Fruit fly (Drosophila melanogaster) whole organism, wandering third instar larva: Measurements from ENCODE around the gene CG32085.

Source experiments
- Abd-B ChIP-seq: fragments of >200 bp; optimal IDR thresholded peaks from 2 replicates; lab custom pipeline; 2017; ENCODE audit warnings: missing biosample characterization, missing genetic modification characterization
- CG32264 ChIP-seq: fragments of 200-800 bp; sonication (Bioruptor generic); optimal IDR thresholded peaks from 2 replicates; lab custom pipeline; 2016; ENCODE audit warnings: missing biosample characterization, missing genetic modification characterization
- CG9705 ChIP-seq: fragments of 200-800 bp; sonication (Bioruptor generic); optimal IDR thresholded peaks from 2 replicates; lab custom pipeline; 2018; ENCODE audit warnings: missing biosample characterization, mild to moderate bottlenecking, missing genetic modification characterization
- Dfd ChIP-seq: fragments of >200 bp; optimal IDR thresholded peaks from 2 replicates; lab custom pipeline; 2017; ENCODE audit warnings: missing biosample characterization, missing genetic modification characterization
- Dif ChIP-seq: fragments of 200-275, 200-300 bp; sonication (Bioruptor generic); optimal IDR thresholded peaks from 2 replicates; lab custom pipeline; 2018; ENCODE audit warnings: missing biosample characterization, missing genetic modification characterization; ENCODE audit not compliant: partially characterized antibody
- Hnf4 ChIP-seq: fragments of 200-800 bp; sonication (Bioruptor generic); optimal IDR thresholded peaks from 2 replicates; lab custom pipeline; 2016; ENCODE audit warnings: missing biosample characterization, mild to moderate bottlenecking, missing genetic modification characterization
- Hr78 ChIP-seq: fragments of >200 bp; optimal IDR thresholded peaks from 2 replicates; lab custom pipeline; 2017; ENCODE audit warnings: missing biosample characterization, missing genetic modification characterization
- Hr83 ChIP-seq: fragments of 200-300 bp; sonication (Bioruptor generic); optimal IDR thresholded peaks from 2 replicates; lab custom pipeline; 2016; ENCODE audit warnings: missing biosample characterization, mild to moderate bottlenecking, missing genetic modification characterization, moderate library complexity; ENCODE audit not compliant: poor library complexity, severe bottlenecking
- Jra ChIP-seq: sonication (Bioruptor generic); optimal IDR thresholded peaks from 2 replicates; lab custom pipeline; 2016; ENCODE audit warnings: missing biosample characterization, missing genetic modification characterization
- Myc ChIP-seq: fragments of >200 bp; optimal IDR thresholded peaks from 2 replicates; lab custom pipeline; 2017
- N ChIP-seq: fragments of >200 bp; optimal IDR thresholded peaks from 2 replicates; lab custom pipeline; 2018; ENCODE audit warnings: missing biosample characterization, missing external identifiers, missing genetic modification characterization
- OdsH ChIP-seq: fragments of 200-800 bp; sonication (Bioruptor generic); optimal IDR thresholded peaks from 2 replicates; lab custom pipeline; 2016; ENCODE audit warnings: missing biosample characterization, mild to moderate bottlenecking, missing genetic modification characterization
- Rel ChIP-seq, 2 experiments: fragments of 200-800 bp; sonication (Bioruptor generic) in 1 of 2; optimal IDR thresholded peaks; 2 replicates in 1 of 2; 3 replicates in 1 of 2; lab custom pipeline; 2016 to 2019; ENCODE audit warnings: mild to moderate bottlenecking in 2 of 2, missing biosample characterization in 2 of 2, missing genetic modification characterization in 2 of 2, moderate library complexity in 1 of 2
- Sp1 ChIP-seq: fragments of 200-800 bp; sonication (Bioruptor generic); optimal IDR thresholded peaks from 3 replicates; lab custom pipeline; 2019; ENCODE audit warnings: missing biosample characterization, mild to moderate bottlenecking, missing genetic modification characterization, moderate library complexity
- Vsx2 ChIP-seq: fragments of 200-300, 225-300 bp; sonication (Bioruptor generic); optimal IDR thresholded peaks from 2 replicates; lab custom pipeline; 2018; ENCODE audit warnings: missing biosample characterization, missing genetic modification characterization; ENCODE audit not compliant: partially characterized antibody
- br ChIP-seq: fragments of 200-800 bp; sonication (Bioruptor generic); optimal IDR thresholded peaks from 2 replicates; lab custom pipeline; 2016; ENCODE audit warnings: missing biosample characterization, missing genetic modification characterization
- brk ChIP-seq: fragments of 200-800 bp; sonication (Bioruptor generic); optimal IDR thresholded peaks from 2 replicates; lab custom pipeline; 2016; ENCODE audit warnings: missing biosample characterization, mild to moderate bottlenecking, missing genetic modification characterization
- dmrt93B ChIP-seq: fragments of 200-800 bp; sonication (Bioruptor generic); optimal IDR thresholded peaks from 2 replicates; lab custom pipeline; 2018; ENCODE audit warnings: missing biosample characterization, mild to moderate bottlenecking, missing genetic modification characterization
- dsf ChIP-seq: sonication (Bioruptor generic); optimal IDR thresholded peaks from 2 replicates; lab custom pipeline; 2016; ENCODE audit warnings: missing biosample characterization, missing genetic modification characterization, borderline replicate concordance
- ey ChIP-seq: fragments of 200-800 bp; sonication (Bioruptor generic); optimal IDR thresholded peaks from 2 replicates; lab custom pipeline; 2016; ENCODE audit warnings: missing biosample characterization, missing genetic modification characterization
- foxo ChIP-seq, 2 experiments: fragments of 200-800 bp; sonication (Bioruptor generic); optimal IDR thresholded peaks; 2 replicates in 1 of 2; 3 replicates in 1 of 2; lab custom pipeline; 2016 to 2017; ENCODE audit warnings: missing biosample characterization in 2 of 2, missing genetic modification characterization in 2 of 2
- fru ChIP-seq: fragments of 200-800 bp; sonication (Bioruptor generic); optimal IDR thresholded peaks from 3 replicates; lab custom pipeline; 2016; ENCODE audit warnings: missing biosample characterization, mild to moderate bottlenecking, missing genetic modification characterization
- jim ChIP-seq: fragments of 175-275, 200-325 bp; sonication (Bioruptor generic); optimal IDR thresholded peaks from 2 replicates; lab custom pipeline; 2016; ENCODE audit warnings: missing biosample characterization, mild to moderate bottlenecking, missing genetic modification characterization
- lola ChIP-seq: fragments of >200 bp; optimal IDR thresholded peaks from 2 replicates; lab custom pipeline; 2017; ENCODE audit warnings: missing biosample characterization, missing genetic modification characterization
- pan ChIP-seq: fragments of >200 bp; optimal IDR thresholded peaks from 2 replicates; lab custom pipeline; 2017
- rgr ChIP-seq: fragments of 200-800 bp; sonication (Bioruptor generic); optimal IDR thresholded peaks from 3 replicates; lab custom pipeline; 2016; ENCODE audit warnings: missing biosample characterization, mild to moderate bottlenecking, missing genetic modification characterization
- sage ChIP-seq: fragments of 200-800 bp; sonication (Bioruptor generic); optimal IDR thresholded peaks from 2 replicates; lab custom pipeline; 2016; ENCODE audit warnings: missing biosample characterization, mild to moderate bottlenecking, missing genetic modification characterization
- sv ChIP-seq: fragments of 200-800 bp; sonication (Bioruptor generic); optimal IDR thresholded peaks from 3 replicates; lab custom pipeline; 2016; ENCODE audit warnings: missing biosample characterization, missing genetic modification characterization
- tai ChIP-seq: sonication (Bioruptor generic); optimal IDR thresholded peaks from 2 replicates; lab custom pipeline; 2016; ENCODE audit warnings: missing biosample characterization, missing genetic modification characterization
- usp ChIP-seq: fragments of >200 bp; optimal IDR thresholded peaks from 2 replicates; lab custom pipeline; 2017; ENCODE audit warnings: missing biosample characterization, missing genetic modification characterization
- woc ChIP-seq: sonication (Bioruptor generic); optimal IDR thresholded peaks from 2 replicates; lab custom pipeline; 2016; ENCODE audit warnings: missing biosample characterization, mild to moderate bottlenecking, missing genetic modification characterization

Gene CG32085

DNA sequence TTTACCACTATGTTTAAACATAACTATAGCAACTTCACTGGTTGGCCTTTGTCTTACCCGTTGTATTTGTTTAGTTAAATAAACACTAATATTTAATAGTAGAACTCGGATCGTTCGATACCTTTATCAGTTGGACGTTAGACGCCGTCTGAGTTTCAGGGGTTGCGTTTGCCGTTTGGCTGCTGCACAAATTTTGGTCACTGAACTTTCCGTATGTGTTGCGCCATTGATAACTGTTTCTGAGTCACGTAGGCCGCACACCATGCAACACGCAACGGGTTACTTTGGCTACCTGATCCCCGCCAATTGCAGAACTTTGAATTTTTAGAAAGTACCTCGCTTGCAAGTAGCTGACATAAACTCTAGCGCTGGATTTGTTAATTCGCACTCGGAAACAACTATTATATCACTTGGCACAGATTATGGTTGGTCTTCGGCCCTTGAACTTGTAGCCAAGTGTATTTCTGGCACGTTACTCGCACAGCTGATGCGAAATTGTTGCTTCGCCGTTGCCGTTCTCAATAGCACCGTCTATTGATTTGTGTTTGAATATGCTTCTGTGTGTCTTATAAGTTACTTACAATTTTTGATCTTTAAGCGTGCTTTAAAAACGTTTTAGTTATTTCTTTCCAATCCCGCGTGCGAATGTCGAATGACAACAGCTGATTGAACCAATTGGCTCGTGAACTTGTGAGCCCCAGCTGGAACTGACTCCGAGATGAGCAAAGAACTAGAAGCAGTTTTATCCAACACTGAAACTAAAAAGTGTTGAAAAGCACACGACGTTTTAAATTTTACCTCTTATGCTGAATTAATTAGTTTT is 16.4 kb upstream of the CG32085 start, which contains the start of gene Dph1 (continued):
- TF ChIP-seq Hnf4 (peak; percentile 48), woc (peak; percentile 74), Dif (no peak), Dfd (GFP tag; lab: Kevin White, UChicago) (no peak), lola (GFP tag; lab: Kevin White, UChicago) (no peak), dmrt93B (GFP tag; lab: Kevin White, UChicago) (peak; percentile 82), N (GFP tag; lab: Kevin White, UChicago) (no peak), ey (GFP tag; lab: Kevin White, UChicago) (peak; percentile 88)

DNA sequence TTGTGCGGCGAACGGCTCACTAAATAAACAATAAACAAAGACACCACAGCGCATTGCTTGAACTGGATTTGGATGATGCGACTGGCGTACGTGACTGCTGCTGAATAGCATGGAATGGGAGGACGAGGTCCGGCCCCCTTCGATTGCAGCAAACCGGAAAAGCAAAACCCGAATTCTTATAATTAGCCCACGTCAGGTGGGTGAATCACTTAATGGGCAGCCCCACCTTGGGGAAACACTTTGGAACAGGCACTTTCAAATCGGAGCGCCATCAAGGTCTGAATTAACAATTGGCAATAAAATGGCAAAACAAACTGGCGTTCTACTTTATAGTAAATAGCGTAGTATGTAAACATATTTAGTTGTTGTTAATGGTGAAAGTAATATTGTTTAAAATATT is 15.7 kb upstream of the CG32085 start:
- TF ChIP-seq usp (GFP tag; lab: Kevin White, UChicago) (no peak), brk (no peak), Rel (GFP tag; optimal IDR thresholded peaks at IDR 0.05; lab: Kevin White, UChicago) (no peak), Rel (tag; optimal IDR thresholded peaks at IDR 0.05; lab: Kevin White, UChicago) (peak; percentile 88), Dfd (GFP tag; lab: Kevin White, UChicago) (no peak), Vsx2 (peak; percentile 77), rgr (GFP tag; lab: Kevin White, UChicago) (no peak)

DNA sequence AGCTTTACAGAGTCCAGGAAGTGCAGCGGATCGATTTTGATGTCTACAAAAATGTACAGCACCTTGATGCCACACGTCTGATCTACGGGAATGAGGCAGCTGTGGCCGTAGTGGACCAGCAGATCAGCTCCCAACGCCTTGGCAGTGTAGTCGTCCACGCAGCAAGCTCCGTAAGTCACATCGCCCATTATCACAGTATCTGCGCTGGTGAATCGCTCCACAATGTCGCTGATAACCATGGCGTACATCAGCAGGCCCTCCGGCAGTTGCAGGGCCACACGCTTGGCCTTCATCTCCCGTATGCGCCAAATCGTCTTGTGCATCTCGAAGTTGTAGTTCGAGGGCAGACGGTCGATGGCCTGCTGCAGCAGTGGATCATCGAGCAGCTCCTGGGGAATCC is 14.9 kb upstream of the CG32085 start:
- no peak for TF ChIP-seq dmrt93B (GFP tag; lab: Kevin White, UChicago)
- TF ChIP-seq Hr83 (GFP tag; lab: Kevin White, UChicago), result no peak
- no peak for TF ChIP-seq jim (GFP tag; lab: Kevin White, UChicago)
- TF ChIP-seq Sp1 (GFP tag; lab: Kevin White, UChicago), result no peak
- no peak for TF ChIP-seq dsf (GFP tag; lab: Kevin White, UChicago)

DNA sequence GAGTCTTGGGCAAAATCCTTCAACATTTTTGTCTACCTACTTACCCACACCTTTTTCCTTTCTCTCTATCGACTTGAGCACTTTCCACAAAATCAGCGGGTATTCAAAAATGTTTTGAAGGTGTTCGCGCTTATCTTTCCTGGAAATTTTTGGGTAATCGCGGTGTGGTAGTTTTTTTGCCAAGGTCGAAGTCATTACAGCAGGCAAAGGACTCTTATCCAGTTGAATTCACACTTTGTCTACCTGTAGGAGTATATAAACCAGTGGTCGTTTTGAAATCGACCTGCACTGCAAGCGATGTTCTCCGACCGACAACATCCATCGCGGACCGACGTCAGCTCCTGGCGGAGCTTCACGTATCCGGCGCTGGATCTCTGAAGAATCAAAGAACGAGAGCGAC is 12.7 kb upstream of the CG32085 start:
- TF ChIP-seq tai (GFP tag; lab: Kevin White, UChicago) (no peak), rgr (GFP tag; lab: Kevin White, UChicago) (no peak), pan (lab: Kevin White, UChicago) (no peak), Dfd (GFP tag; lab: Kevin White, UChicago) (no peak), Rel (GFP tag; optimal IDR thresholded peaks at IDR 0.05; lab: Kevin White, UChicago) (no peak), Rel (tag; optimal IDR thresholded peaks at IDR 0.05; lab: Kevin White, UChicago) (no peak), CG32264 (GFP tag; lab: Kevin White, UChicago) (no peak), ey (GFP tag; lab: Kevin White, UChicago) (no peak), Vsx2 (no peak), Hnf4 (no peak)

DNA sequence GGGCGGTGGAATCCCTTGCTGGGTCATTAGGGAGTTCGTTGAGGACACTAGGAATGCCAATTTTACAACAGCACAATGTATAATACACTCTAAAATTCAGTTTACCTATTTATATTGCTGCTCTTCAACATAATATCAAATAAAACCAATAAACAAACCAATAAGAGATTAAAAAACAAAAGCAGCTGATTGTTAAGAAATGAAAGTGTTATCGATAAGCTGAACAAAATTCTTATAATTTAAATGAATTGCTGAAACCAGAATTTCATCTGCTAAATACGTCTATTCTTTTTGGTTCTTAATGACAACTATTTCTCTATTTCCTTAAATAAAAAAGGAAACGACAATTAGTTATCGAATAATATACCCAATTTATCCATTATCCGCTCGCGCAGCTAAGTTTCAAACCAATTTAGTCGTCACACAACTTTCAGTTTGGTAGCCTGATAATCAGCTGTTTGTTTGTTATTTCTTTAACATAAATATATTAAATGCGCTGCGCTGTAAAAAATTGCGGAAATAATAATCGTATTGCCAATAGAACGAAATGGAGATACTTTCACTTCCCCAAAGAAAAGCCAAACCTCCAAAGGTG is 11.2 kb upstream of the CG32085 start, which contains the start of the genes Pldn and CG14135:
Pldn (minus strand) TSS at position 197 of the 595 bp plus-strand sequence.
CG14135 (plus strand) TSS at position 369 of the 595 bp plus-strand sequence.
- TF ChIP-seq brk (peak; percentile 10), Abd-B (no peak), tai (GFP tag; lab: Kevin White, UChicago) (peak; percentile 58), jim (GFP tag; lab: Kevin White, UChicago) (no peak), Myc (peak; percentile 43), Hnf4 (peak; percentile 3)
- TF ChIP-seq, all 38 proteins: peak for 4

DNA sequence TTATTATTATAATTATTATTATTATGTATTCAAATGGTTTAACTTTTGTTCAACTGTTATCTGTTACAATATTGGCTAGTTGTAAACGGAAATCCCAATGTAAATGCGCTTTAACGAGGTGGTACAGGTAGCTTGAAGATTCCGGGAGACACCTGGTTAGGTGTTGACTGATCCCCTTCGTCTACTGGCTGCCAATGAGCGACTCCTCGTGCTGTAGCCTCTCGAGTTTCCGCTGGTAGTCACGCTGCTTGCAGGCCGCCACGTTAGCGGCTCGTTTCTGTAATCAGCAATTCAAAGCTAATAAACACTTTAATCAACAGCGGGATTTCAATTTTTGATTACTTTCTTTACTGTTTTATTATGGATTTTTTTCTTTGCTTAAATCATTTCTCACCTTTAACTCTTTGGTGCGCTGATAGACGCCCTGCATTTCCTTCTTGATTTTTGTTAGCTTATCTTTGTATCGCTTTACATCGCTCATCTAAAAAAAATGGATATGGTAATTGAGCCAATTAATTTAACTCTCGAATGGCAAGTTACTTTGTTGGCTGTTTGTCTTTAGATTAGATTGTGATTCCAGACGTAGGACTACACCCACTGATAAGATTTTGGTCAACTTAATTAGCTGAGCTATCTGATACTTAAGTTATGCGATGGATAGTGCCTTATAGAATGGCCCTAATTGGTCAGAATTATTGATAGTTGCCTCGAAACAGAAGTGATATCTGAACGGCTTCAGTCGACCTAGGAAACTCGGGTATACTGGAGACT is 9.9 kb upstream of the CG32085 start:
- no peak for TF ChIP-seq Rel (GFP tag; optimal IDR thresholded peaks at IDR 0.05; lab: Kevin White, UChicago)
- TF ChIP-seq Rel (tag; optimal IDR thresholded peaks at IDR 0.05; lab: Kevin White, UChicago), result peak; percentile 6
- no peak for TF ChIP-seq br (GFP tag; lab: Kevin White, UChicago)
- no peak for TF ChIP-seq Hr78 (GFP tag; lab: Kevin White, UChicago)
- no peak for TF ChIP-seq brk
- TF ChIP-seq Vsx2, result peak; percentile 81
- TF ChIP-seq Sp1 (GFP tag; lab: Kevin White, UChicago), result peak; percentile 31
- no peak for TF ChIP-seq rgr (GFP tag; lab: Kevin White, UChicago)
- TF ChIP-seq sv (GFP tag; lab: Kevin White, UChicago), result no peak
- no peak for TF ChIP-seq foxo (GFP tag; optimal IDR thresholded peaks at IDR 0.05; lab: Kevin White, UChicago)
- no peak for TF ChIP-seq Dif
- no peak for TF ChIP-seq fru (GFP tag; lab: Kevin White, UChicago)
- TF ChIP-seq Jra (GFP tag; lab: Kevin White, UChicago), result no peak
- no peak for TF ChIP-seq Hr83 (GFP tag; lab: Kevin White, UChicago)
- no peak for TF ChIP-seq sage
- TF ChIP-seq woc, result no peak
- TF ChIP-seq jim (GFP tag; lab: Kevin White, UChicago), result no peak
- no peak for TF ChIP-seq CG32264 (GFP tag; lab: Kevin White, UChicago)
- TF ChIP-seq OdsH (GFP tag; lab: Kevin White, UChicago), result no peak
- no peak for TF ChIP-seq Abd-B
- no peak for TF ChIP-seq CG9705 (GFP tag; lab: Kevin White, UChicago)
- TF ChIP-seq dsf (GFP tag; lab: Kevin White, UChicago), result no peak
- TF ChIP-seq Dfd (GFP tag; lab: Kevin White, UChicago), result no peak
